Worm (Caenorhabditis elegans): Measurements from ENCODE around the gene K07F5.8.

The K07F5.8 gene

DNA sequence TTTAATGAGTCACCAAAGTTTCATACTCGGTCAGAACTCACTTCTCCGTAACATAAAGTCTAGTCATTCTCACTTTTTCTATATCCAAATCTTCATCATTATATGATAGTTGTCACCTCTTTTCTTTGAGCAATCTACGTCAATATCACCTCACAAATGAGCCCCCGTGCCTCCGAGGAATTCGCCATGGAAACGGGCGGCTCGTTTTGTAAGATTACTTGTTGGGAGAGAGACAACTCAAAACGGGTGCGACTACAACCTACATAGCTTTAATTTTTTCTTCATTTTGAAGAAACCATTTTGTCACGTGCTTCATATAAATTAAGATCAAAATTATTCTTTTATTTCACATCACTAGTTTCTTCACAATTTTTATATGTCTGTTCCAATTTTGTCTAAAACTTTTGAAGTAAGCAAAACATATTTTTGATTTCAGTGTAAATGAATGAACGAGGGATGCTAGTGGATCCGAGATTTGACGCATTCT, 29.4 kb upstream of the K07F5.8 start, which contains the start of gene nhr-4:
nhr-4 (plus strand) TSS at position 437 of the 487 bp plus-strand sequence.
- TF ChIP-seq tra-4 (tag; optimal IDR thresholded peaks at IDR 0.05), result no peak
- no peak for TF ChIP-seq B0310.2 (tag; optimal IDR thresholded peaks at IDR 0.05)
- no peak for TF ChIP-seq ets-7 (tag; optimal IDR thresholded peaks at IDR 0.05)
- TF ChIP-seq tbx-37 (GFP tag; conservative IDR thresholded peaks at IDR 0.05), result no peak
- no peak for TF ChIP-seq hmg-4 (GFP tag; optimal IDR thresholded peaks at IDR 0.05)
- TF ChIP-seq flt-1 (GFP tag; IDR thresholded peaks at IDR 0.05), result no peak
- no peak for TF ChIP-seq aly-1 (tag; optimal IDR thresholded peaks at IDR 0.05)
- no peak for TF ChIP-seq F13C5.2 (tag; optimal IDR thresholded peaks at IDR 0.05)
- no peak for TF ChIP-seq ama-1 (optimal IDR thresholded peaks at IDR 0.05)

DNA sequence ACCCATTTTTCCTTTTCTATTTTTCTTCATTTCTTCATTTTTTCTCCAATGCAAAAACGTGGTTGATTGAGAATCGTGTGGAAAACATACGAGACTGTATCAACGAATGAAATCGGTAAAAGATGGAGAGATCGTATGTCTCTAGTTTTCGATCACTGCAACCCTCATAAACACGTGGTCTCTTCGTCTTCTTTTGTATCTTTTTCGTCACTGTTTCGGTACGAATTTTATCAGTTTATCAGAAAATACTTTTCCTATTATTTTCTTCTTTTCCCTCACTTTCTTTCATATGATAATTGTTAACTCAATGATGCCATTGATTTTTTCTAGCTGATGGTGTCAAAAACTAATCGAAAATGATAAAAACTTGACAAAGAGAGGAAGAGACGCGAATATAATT, 26.1 kb upstream of the K07F5.8 start:
- no peak for TF ChIP-seq B0310.2 (tag; optimal IDR thresholded peaks at IDR 0.05)
- TF ChIP-seq ets-7 (tag; optimal IDR thresholded peaks at IDR 0.05), result no peak
- no peak for TF ChIP-seq tra-4 (tag; optimal IDR thresholded peaks at IDR 0.05)
- no peak for TF ChIP-seq ama-1 (optimal IDR thresholded peaks at IDR 0.05)
- no peak for TF ChIP-seq ceh-13 (GFP tag; optimal IDR thresholded peaks at IDR 0.05)
- no peak for TF ChIP-seq ceh-36 (tag; optimal IDR thresholded peaks at IDR 0.05)
- TF ChIP-seq scrt-1 (GFP tag; IDR thresholded peaks at IDR 0.05), result no peak
- no peak for TF ChIP-seq F13C5.2 (tag; optimal IDR thresholded peaks at IDR 0.05)

DNA sequence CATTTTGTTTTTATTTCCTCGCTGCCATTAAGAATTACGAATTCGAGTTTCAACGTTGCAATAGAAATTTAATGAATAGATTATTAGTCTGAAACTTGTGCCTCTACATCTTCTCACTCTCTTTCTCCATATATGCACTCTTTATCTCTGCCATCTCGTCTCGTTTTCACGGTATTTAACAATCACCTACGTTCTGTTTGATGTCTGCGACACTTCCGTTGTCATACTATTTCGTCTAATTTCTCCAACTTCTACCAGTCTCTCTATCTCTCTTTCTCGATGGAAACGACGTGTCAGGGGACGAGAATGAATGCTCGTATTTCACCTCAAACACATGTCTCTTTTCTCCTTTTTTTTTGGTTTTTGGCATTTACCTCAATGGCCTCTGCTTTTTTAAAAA, 24.3 kb upstream of the K07F5.8 start:
- TF ChIP-seq ama-1 (optimal IDR thresholded peaks at IDR 0.05) (no peak), aly-1 (tag; optimal IDR thresholded peaks at IDR 0.05) (no peak), F13C5.2 (tag; optimal IDR thresholded peaks at IDR 0.05) (no peak), ceh-36 (tag; optimal IDR thresholded peaks at IDR 0.05) (no peak), ceh-13 (GFP tag; optimal IDR thresholded peaks at IDR 0.05) (no peak), hmbx-1 (tag; optimal IDR thresholded peaks at IDR 0.05) (no peak), tra-4 (tag; optimal IDR thresholded peaks at IDR 0.05) (no peak), B0310.2 (tag; optimal IDR thresholded peaks at IDR 0.05) (no peak), tbx-11 (GFP tag; IDR thresholded peaks at IDR 0.05) (no peak), flt-1 (GFP tag; IDR thresholded peaks at IDR 0.05) (no peak), sea-1 (GFP tag; conservative IDR thresholded peaks at IDR 0.05) (no peak), pes-1 (GFP tag; IDR thresholded peaks at IDR 0.05) (no peak)

DNA sequence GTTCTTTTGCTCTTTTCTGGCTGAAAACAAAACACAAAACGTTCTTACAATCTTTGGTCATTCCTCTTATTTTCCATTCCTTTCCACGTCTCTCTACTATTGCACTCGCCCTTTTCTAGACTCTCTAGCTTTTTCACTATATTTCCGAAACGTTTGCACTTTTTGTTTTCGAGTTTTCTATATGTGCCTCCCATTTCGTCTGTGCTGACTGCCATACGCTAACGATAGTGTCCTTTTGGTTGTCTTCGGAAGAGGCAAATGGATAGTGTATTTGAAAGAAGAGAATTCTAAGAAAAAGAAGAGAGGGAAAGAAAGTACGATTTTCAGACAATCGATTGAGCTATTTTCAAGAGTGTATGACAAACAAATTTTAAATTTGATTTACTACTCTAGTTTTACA, 23.3 kb upstream of the K07F5.8 start:
- TF ChIP-seq sea-1 (GFP tag; conservative IDR thresholded peaks at IDR 0.05) (no peak), hmbx-1 (tag; optimal IDR thresholded peaks at IDR 0.05) (no peak), ama-1 (optimal IDR thresholded peaks at IDR 0.05) (no peak), pes-1 (GFP tag; IDR thresholded peaks at IDR 0.05) (no peak), hmg-4 (GFP tag; optimal IDR thresholded peaks at IDR 0.05) (no peak)

DNA sequence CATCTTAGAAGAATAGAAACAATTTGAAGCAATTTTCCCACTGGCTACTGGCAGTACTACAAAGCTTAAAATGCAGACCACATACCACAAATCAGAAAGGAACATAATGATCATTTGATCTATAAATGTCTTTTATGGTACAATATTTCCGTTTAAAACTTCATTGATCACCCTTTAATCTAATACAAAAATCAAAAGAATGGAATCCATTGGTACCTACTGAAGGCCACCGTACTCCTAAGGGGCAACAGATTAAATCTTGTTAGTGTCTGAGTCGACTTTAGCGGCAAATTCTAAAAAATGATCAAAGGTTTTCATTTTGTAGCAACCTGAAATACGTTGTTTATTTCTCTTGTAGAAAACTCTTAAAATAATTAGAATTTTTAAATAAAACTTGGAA, 22.7 kb upstream of the K07F5.8 start:
- TF ChIP-seq B0310.2 (tag; optimal IDR thresholded peaks at IDR 0.05) (no peak), ama-1 (optimal IDR thresholded peaks at IDR 0.05) (no peak), hmbx-1 (tag; optimal IDR thresholded peaks at IDR 0.05) (no peak), ets-7 (tag; optimal IDR thresholded peaks at IDR 0.05) (no peak), ceh-13 (GFP tag; optimal IDR thresholded peaks at IDR 0.05) (no peak), sea-1 (GFP tag; conservative IDR thresholded peaks at IDR 0.05) (no peak), tbx-37 (GFP tag; conservative IDR thresholded peaks at IDR 0.05) (no peak), hnd-1 (tag; optimal IDR thresholded peaks at IDR 0.05) (no peak), F13C5.2 (tag; optimal IDR thresholded peaks at IDR 0.05) (no peak), tra-4 (tag; optimal IDR thresholded peaks at IDR 0.05) (no peak), flt-1 (GFP tag; IDR thresholded peaks at IDR 0.05) (no peak), pes-1 (GFP tag; IDR thresholded peaks at IDR 0.05) (no peak)

DNA sequence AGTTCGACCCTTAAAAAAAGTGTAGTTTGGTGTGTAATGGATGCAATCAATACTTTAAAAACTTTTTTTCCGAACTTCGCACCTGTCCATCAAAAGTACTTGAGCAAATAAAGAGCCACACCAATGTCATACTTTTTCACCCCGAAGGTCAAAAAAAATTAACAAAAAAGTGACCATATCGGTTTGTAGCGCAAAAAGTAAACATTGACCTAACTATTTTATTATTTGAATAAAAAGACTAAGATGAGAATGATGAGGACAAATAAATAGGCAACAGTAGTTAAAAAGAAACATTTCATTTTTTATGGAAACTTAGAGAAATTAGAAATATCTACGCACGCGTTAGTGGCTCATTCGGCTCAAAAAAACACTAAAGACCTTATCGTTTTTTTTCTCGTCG, 19.8 kb upstream of the K07F5.8 start:
- TF ChIP-seq sea-1 (GFP tag; conservative IDR thresholded peaks at IDR 0.05) (no peak), pes-1 (GFP tag; IDR thresholded peaks at IDR 0.05) (no peak), scrt-1 (GFP tag; IDR thresholded peaks at IDR 0.05) (no peak), aly-1 (tag; optimal IDR thresholded peaks at IDR 0.05) (no peak), ets-7 (tag; optimal IDR thresholded peaks at IDR 0.05) (no peak), hnd-1 (tag; optimal IDR thresholded peaks at IDR 0.05) (no peak), F13C5.2 (tag; optimal IDR thresholded peaks at IDR 0.05) (no peak), tra-4 (tag; optimal IDR thresholded peaks at IDR 0.05) (no peak), tbx-37 (GFP tag; conservative IDR thresholded peaks at IDR 0.05) (no peak), flt-1 (GFP tag; IDR thresholded peaks at IDR 0.05) (no peak), hmg-4 (GFP tag; optimal IDR thresholded peaks at IDR 0.05) (no peak), ceh-36 (tag; optimal IDR thresholded peaks at IDR 0.05) (no peak), hmbx-1 (tag; optimal IDR thresholded peaks at IDR 0.05) (no peak)

DNA sequence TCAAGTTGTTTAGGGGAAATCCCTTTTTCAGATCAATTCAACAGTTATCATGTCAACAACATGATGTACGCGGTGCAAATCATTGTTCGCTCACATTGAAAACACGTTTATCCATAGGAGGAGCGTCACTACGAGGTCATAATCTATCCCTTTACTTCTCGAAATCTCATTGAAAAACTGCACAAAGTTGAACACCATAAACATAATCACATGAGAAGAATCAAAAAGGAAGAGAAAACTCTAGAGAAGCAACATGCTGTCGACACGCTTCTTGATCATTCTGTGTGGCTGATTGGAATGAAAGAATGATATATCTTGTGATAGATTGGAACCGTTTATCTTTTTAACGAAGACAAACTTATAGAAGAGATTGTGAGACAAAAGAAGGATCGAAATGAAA, 18.4 kb upstream of the K07F5.8 start:
- TF ChIP-seq hmg-4 (GFP tag; optimal IDR thresholded peaks at IDR 0.05) (no peak), scrt-1 (GFP tag; IDR thresholded peaks at IDR 0.05) (no peak), hnd-1 (tag; optimal IDR thresholded peaks at IDR 0.05) (no peak), aly-1 (tag; optimal IDR thresholded peaks at IDR 0.05) (no peak), tbx-37 (GFP tag; conservative IDR thresholded peaks at IDR 0.05) (no peak), tbx-11 (GFP tag; IDR thresholded peaks at IDR 0.05) (no peak), ama-1 (optimal IDR thresholded peaks at IDR 0.05) (no peak), F13C5.2 (tag; optimal IDR thresholded peaks at IDR 0.05) (no peak), ceh-36 (tag; optimal IDR thresholded peaks at IDR 0.05) (no peak), pes-1 (GFP tag; IDR thresholded peaks at IDR 0.05) (no peak), flt-1 (GFP tag; IDR thresholded peaks at IDR 0.05) (no peak), tra-4 (tag; optimal IDR thresholded peaks at IDR 0.05) (no peak), ceh-13 (GFP tag; optimal IDR thresholded peaks at IDR 0.05) (no peak), ets-7 (tag; optimal IDR thresholded peaks at IDR 0.05) (no peak), B0310.2 (tag; optimal IDR thresholded peaks at IDR 0.05) (no peak), hmbx-1 (tag; optimal IDR thresholded peaks at IDR 0.05) (no peak), sea-1 (GFP tag; conservative IDR thresholded peaks at IDR 0.05) (no peak)

DNA sequence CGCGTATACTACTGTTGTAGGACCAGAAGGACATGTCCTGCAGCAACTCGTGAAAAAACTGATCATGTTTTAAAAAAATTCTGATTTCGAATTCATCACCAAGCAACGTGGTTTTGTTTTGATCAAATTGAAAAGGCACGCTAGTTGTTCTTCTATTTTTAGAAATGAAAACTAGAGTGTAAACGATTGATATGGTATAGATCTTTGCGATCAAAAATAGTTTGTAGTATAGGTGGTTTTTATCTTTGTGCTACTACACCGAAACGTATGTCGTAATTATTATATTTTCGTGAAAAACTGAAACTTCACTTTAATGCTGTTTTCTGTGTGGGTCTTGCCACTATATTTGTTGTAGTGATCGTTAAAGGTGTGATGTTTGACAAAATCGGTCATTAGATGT, 17.3 kb upstream of the K07F5.8 start:
- TF ChIP-seq pes-1 (GFP tag; IDR thresholded peaks at IDR 0.05), result no peak
- no peak for TF ChIP-seq tra-4 (tag; optimal IDR thresholded peaks at IDR 0.05)
- no peak for TF ChIP-seq hnd-1 (tag; optimal IDR thresholded peaks at IDR 0.05)
- no peak for TF ChIP-seq B0310.2 (tag; optimal IDR thresholded peaks at IDR 0.05)
- no peak for TF ChIP-seq sea-1 (GFP tag; conservative IDR thresholded peaks at IDR 0.05)
- TF ChIP-seq tbx-37 (GFP tag; conservative IDR thresholded peaks at IDR 0.05), result no peak
- no peak for TF ChIP-seq hmbx-1 (tag; optimal IDR thresholded peaks at IDR 0.05)
- TF ChIP-seq ets-7 (tag; optimal IDR thresholded peaks at IDR 0.05), result no peak
- no peak for TF ChIP-seq ceh-13 (GFP tag; optimal IDR thresholded peaks at IDR 0.05)
- no peak for TF ChIP-seq aly-1 (tag; optimal IDR thresholded peaks at IDR 0.05)
- TF ChIP-seq ama-1 (optimal IDR thresholded peaks at IDR 0.05), result no peak
- TF ChIP-seq tbx-11 (GFP tag; IDR thresholded peaks at IDR 0.05), result no peak
- TF ChIP-seq flt-1 (GFP tag; IDR thresholded peaks at IDR 0.05), result no peak
- TF ChIP-seq ceh-36 (tag; optimal IDR thresholded peaks at IDR 0.05), result no peak
- TF ChIP-seq scrt-1 (GFP tag; IDR thresholded peaks at IDR 0.05), result no peak
- TF ChIP-seq F13C5.2 (tag; optimal IDR thresholded peaks at IDR 0.05), result no peak

All from whole organism, early embryonic.